Worm (Caenorhabditis elegans) whole organism, L2 larva: ENCODE results near the gene srw-41.

Source experiments
- gmeb-1 ChIP-seq: fragments of 150-350 bp; optimal IDR thresholded peaks from 2 replicates; lab custom pipeline; 2014; ENCODE audit warnings: missing biosample characterization, missing genetic modification characterization
- nhr-21 ChIP-seq: fragments of 150-350 bp; optimal IDR thresholded peaks from 2 replicates; lab custom pipeline; 2014; ENCODE audit warnings: missing biosample characterization, missing genetic modification characterization
- unc-62 ChIP-seq: fragments of 150-350 bp; optimal IDR thresholded peaks from 2 replicates; lab custom pipeline; 2014; ENCODE audit warnings: missing biosample characterization, missing genetic modification reagents, missing genetic modification characterization
- ztf-4 ChIP-seq: fragments of 150-350 bp; optimal IDR thresholded peaks from 2 replicates; lab custom pipeline; 2014; ENCODE audit warnings: missing biosample characterization, missing genetic modification characterization

ce11 chrV:16674399-16674798 is 22.9 kb upstream of the srw-41 start:
- no peak for TF ChIP-seq ztf-4
- no peak for TF ChIP-seq unc-62 (GFP tag; lab: Kevin White, UChicago)
- no peak for TF ChIP-seq nhr-21
- no peak for TF ChIP-seq gmeb-1
